Worm (Caenorhabditis elegans) whole organism, L4 larva: ENCODE measurements around the gene exos-1.
"Not testable (repeated sequence)": the region's sequence is repeated elsewhere in the genome, so short reads cannot be mapped to it uniquely, and the experiment has no call there.

Source experiments
- F10B5.3 ChIP-seq: sonication (generic microtip); optimal IDR thresholded peaks from 2 replicates; lab custom pipeline; 2016; ENCODE audit warnings: mild to moderate bottlenecking, missing genetic modification characterization, missing compliant biosample characterization
- F26F4.8 ChIP-seq: fragments of 200-800 bp; sonication (Bioruptor generic); conservative IDR thresholded peaks from 2 replicates; pipeline ENCODE4 v1.3.6; 2022; ENCODE audit warnings: missing genetic modification characterization, missing compliant biosample characterization
- F37D6.2 ChIP-seq: sonication (generic microtip); optimal IDR thresholded peaks from 2 replicates; lab custom pipeline; 2016; ENCODE audit warnings: mild to moderate bottlenecking, missing genetic modification characterization, missing compliant biosample characterization
- F49E8.2 ChIP-seq: sonication (generic microtip); optimal IDR thresholded peaks from 2 replicates; lab custom pipeline; 2016; ENCODE audit warnings: missing compliant biosample characterization, mild to moderate bottlenecking, missing genetic modification characterization, borderline replicate concordance
- R02D3.7 ChIP-seq: fragments of 150-350 bp; sonication (generic microtip); optimal IDR thresholded peaks from 3 replicates; lab custom pipeline; 2014; ENCODE audit warnings: missing biosample characterization, missing genetic modification characterization
- T26A8.4 ChIP-seq: fragments of 200-800 bp; sonication (Bioruptor generic); IDR thresholded peaks from 2 replicates; pipeline ENCODE4 v1.3.6; 2022; ENCODE audit warnings: missing genetic modification characterization, missing compliant biosample characterization
- Y48G9A.11 ChIP-seq: fragments of 200-800 bp; sonication (Bioruptor generic); IDR thresholded peaks from 2 replicates; pipeline ENCODE4 v1.3.6; 2022; ENCODE audit warnings: missing genetic modification reagents, missing genetic modification characterization, missing compliant biosample characterization
- ZK546.5 ChIP-seq, 2 experiments: sonication (generic microtip); optimal IDR thresholded peaks; 2 replicates each; lab custom pipeline; 2017; ENCODE audit warnings: missing biosample characterization in 2 of 2, missing genetic modification characterization in 2 of 2
- aha-1 ChIP-seq: fragments of 150-350 bp; peaks from one replicate; lab custom pipeline; 2014; ENCODE audit warnings: missing biosample characterization, missing genetic modification characterization
- ama-1 ChIP-seq: fragments of 150-350 bp; optimal IDR thresholded peaks from 2 replicates; lab custom pipeline; 2014; ENCODE audit warnings: inconsistent platforms, mixed read lengths
- arid-1 ChIP-seq: fragments of 200-800 bp; sonication (Bioruptor generic); conservative IDR thresholded peaks from 2 replicates; pipeline ENCODE4 v1.3.6; 2022; ENCODE audit warnings: missing genetic modification reagents, missing genetic modification characterization, missing compliant biosample characterization
- ceh-20 ChIP-seq: fragments of 200-800 bp; sonication (Bioruptor generic); IDR thresholded peaks from 2 replicates; pipeline ENCODE4 v1.3.6; 2022; ENCODE audit warnings: missing genetic modification reagents, missing genetic modification characterization, missing compliant biosample characterization
- ceh-62 ChIP-seq: sonication (generic microtip); optimal IDR thresholded peaks from 2 replicates; lab custom pipeline; 2017; ENCODE audit warnings: missing biosample characterization, missing genetic modification characterization
- ceh-82 ChIP-seq: sonication (generic microtip); optimal IDR thresholded peaks from 2 replicates; lab custom pipeline; 2017; ENCODE audit warnings: missing biosample characterization, missing genetic modification characterization
- daf-8 ChIP-seq: fragments of 200-800 bp; sonication (Bioruptor generic); IDR thresholded peaks from 2 replicates; pipeline ENCODE4 v1.3.6; 2022; ENCODE audit warnings: missing genetic modification characterization, missing compliant biosample characterization
- dpl-1 ChIP-seq: fragments of 150-350 bp; optimal IDR thresholded peaks from 2 replicates; lab custom pipeline; 2014; ENCODE audit warnings: missing biosample characterization, missing genetic modification reagents, missing genetic modification characterization
- duxl-1 ChIP-seq: sonication (generic microtip); optimal IDR thresholded peaks from 2 replicates; lab custom pipeline; 2016; ENCODE audit warnings: mild to moderate bottlenecking, missing genetic modification characterization, moderate library complexity, missing compliant biosample characterization; ENCODE audit not compliant: poor library complexity
- egl-43 ChIP-seq: fragments of 200-800 bp; sonication (Bioruptor generic); IDR thresholded peaks from 2 replicates; pipeline ENCODE4 v1.3.6; 2022; ENCODE audit warnings: missing genetic modification reagents, missing genetic modification characterization, missing compliant biosample characterization
- hif-1 ChIP-seq, 2 experiments: sonication (generic microtip); optimal IDR thresholded peaks; 2 replicates each; lab custom pipeline; 2016 to 2017; ENCODE audit warnings: missing compliant biosample characterization in 2 of 2, missing genetic modification characterization in 2 of 2, missing genetic modification reagents in 2 of 2, missing genotype in 2 of 2, mild to moderate bottlenecking in 1 of 2
- hlh-11 ChIP-seq: fragments of 200-800 bp; sonication (Bioruptor generic); optimal IDR thresholded peaks from 2 replicates; lab custom pipeline; 2018; ENCODE audit warnings: mild to moderate bottlenecking, missing genetic modification characterization, missing compliant biosample characterization
- hlh-30 ChIP-seq: sonication (generic microtip); optimal IDR thresholded peaks from 2 replicates; lab custom pipeline; 2017; ENCODE audit warnings: antibody characterized with exemption, mild to moderate bottlenecking, missing genetic modification characterization, missing compliant biosample characterization; ENCODE audit not compliant: insufficient read depth
- lin-29 ChIP-seq: fragments of 200-800 bp; sonication (Bioruptor generic); IDR thresholded peaks from 2 replicates; pipeline ENCODE4 v1.3.6; 2022; ENCODE audit warnings: missing genetic modification reagents, missing genetic modification characterization, missing compliant biosample characterization
- lin-38 ChIP-seq: fragments of 200-800 bp; sonication (Bioruptor generic); IDR thresholded peaks from 2 replicates; pipeline ENCODE4 v1.3.6; 2022; ENCODE audit warnings: missing genetic modification reagents, missing genetic modification characterization, missing compliant biosample characterization
- lin-39 ChIP-seq: fragments of 150-350 bp; optimal IDR thresholded peaks from 2 replicates; lab custom pipeline; 2014; ENCODE audit warnings: missing biosample characterization, missing genetic modification reagents, missing genetic modification characterization
- lsy-2 ChIP-seq, 2 experiments: fragments of 150-350 bp in 1 of 2; sonication (generic microtip) in 1 of 2; optimal IDR thresholded peaks; 2 replicates each; lab custom pipeline; 2014 to 2017; ENCODE audit warnings: missing biosample characterization in 2 of 2, missing genetic modification characterization in 2 of 2
- madf-5 ChIP-seq, 2 experiments: fragments of 200-800 bp; sonication (Bioruptor generic); IDR thresholded peaks; 2 replicates each; pipeline ENCODE4 v1.3.6; 2022; ENCODE audit warnings: missing compliant biosample characterization in 2 of 2, missing genetic modification characterization in 2 of 2
- mdt-29 ChIP-seq: fragments of 200-800 bp; sonication (Bioruptor generic); IDR thresholded peaks from 2 replicates; pipeline ENCODE4 v1.3.6; 2022; ENCODE audit warnings: missing genetic modification reagents, missing genetic modification characterization, missing compliant biosample characterization
- mep-1 ChIP-seq: fragments of 150-350 bp; sonication (generic microtip); optimal IDR thresholded peaks from 3 replicates; lab custom pipeline; 2014; ENCODE audit warnings: missing biosample characterization, missing genetic modification characterization
- mes-2 ChIP-seq: sonication (generic microtip); optimal IDR thresholded peaks from 2 replicates; lab custom pipeline; 2016; ENCODE audit warnings: missing genotype, mild to moderate bottlenecking, missing genetic modification characterization, missing compliant biosample characterization; ENCODE audit not compliant: poor library complexity, severe bottlenecking
- mxl-3 ChIP-seq: fragments of 200-800 bp; sonication (Bioruptor generic); optimal IDR thresholded peaks from 2 replicates; lab custom pipeline; 2018; ENCODE audit warnings: mild to moderate bottlenecking, missing genetic modification characterization, missing compliant biosample characterization
- nhr-102 ChIP-seq: sonication (generic microtip); optimal IDR thresholded peaks from 2 replicates; lab custom pipeline; 2016; ENCODE audit warnings: mild to moderate bottlenecking, missing genetic modification characterization, moderate library complexity, missing compliant biosample characterization
- nhr-11 ChIP-seq: fragments of 150-350 bp; optimal IDR thresholded peaks from 2 replicates; lab custom pipeline; 2014; ENCODE audit warnings: missing biosample characterization, missing genetic modification characterization
- nhr-25 ChIP-seq: sonication (generic microtip); optimal IDR thresholded peaks from 2 replicates; lab custom pipeline; 2017; ENCODE audit warnings: missing genetic modification characterization, mild to moderate bottlenecking, missing compliant biosample characterization, antibody characterized with exemption, moderate library complexity, borderline replicate concordance; ENCODE audit not compliant: insufficient read depth
- nhr-28 ChIP-seq: fragments of 150-350 bp; optimal IDR thresholded peaks from 2 replicates; lab custom pipeline; 2014; ENCODE audit warnings: missing biosample characterization, missing genetic modification characterization
- nhr-42 ChIP-seq: fragments of 200-800 bp; sonication (Bioruptor generic); IDR thresholded peaks from 2 replicates; pipeline ENCODE4 v1.3.6; 2022; ENCODE audit warnings: missing genetic modification characterization, missing compliant biosample characterization
- pha-4 ChIP-seq, 2 experiments: fragments of 150-350 bp in 1 of 2; fragments of 200-800 bp in 1 of 2; sonication (Bioruptor generic) in 1 of 2; IDR thresholded peaks in 1 of 2; optimal IDR thresholded peaks in 1 of 2; 2 replicates each; pipeline versions ENCODE4 v1.3.6 to Lab custom; 2014 to 2022; ENCODE audit warnings: missing genetic modification characterization in 2 of 2, missing genetic modification reagents in 2 of 2, missing biosample characterization in 1 of 2, missing compliant biosample characterization in 1 of 2
- pqm-1 ChIP-seq: sonication (generic microtip); optimal IDR thresholded peaks from 2 replicates; lab custom pipeline; 2017; ENCODE audit warnings: missing biosample characterization, missing genetic modification characterization
- rbr-2 ChIP-seq: sonication (generic microtip); optimal IDR thresholded peaks from 2 replicates; lab custom pipeline; 2016; ENCODE audit warnings: missing genotype, missing genetic modification characterization, missing compliant biosample characterization
- saeg-2 ChIP-seq: fragments of 200-800 bp; sonication (Bioruptor generic); IDR thresholded peaks from 2 replicates; pipeline ENCODE4 v1.3.6; 2022; ENCODE audit warnings: missing genetic modification reagents, missing genetic modification characterization, missing compliant biosample characterization
- spr-3 ChIP-seq: fragments of 200-800 bp; sonication (Bioruptor generic); optimal IDR thresholded peaks from 2 replicates; lab custom pipeline; 2018; ENCODE audit warnings: mild to moderate bottlenecking, missing genetic modification characterization, missing compliant biosample characterization
- zfp-3 ChIP-seq: fragments of 200-800 bp; sonication (Bioruptor generic); conservative IDR thresholded peaks from 2 replicates; pipeline ENCODE4 v1.3.6; 2022; ENCODE audit warnings: missing genetic modification reagents, missing genetic modification characterization, missing compliant biosample characterization
- zip-11 ChIP-seq: fragments of 200-800 bp; sonication (Bioruptor generic); IDR thresholded peaks from 2 replicates; pipeline ENCODE4 v1.3.6; 2022; ENCODE audit warnings: missing genetic modification characterization, missing compliant biosample characterization
- ztf-11 ChIP-seq: fragments of 150-350 bp; optimal IDR thresholded peaks from 2 replicates; lab custom pipeline; 2014; ENCODE audit warnings: missing biosample characterization, missing genetic modification characterization
- ztf-7 ChIP-seq: fragments of 150-350 bp; optimal IDR thresholded peaks from 2 replicates; lab custom pipeline; 2014; ENCODE audit warnings: missing biosample characterization, missing genetic modification characterization

The exos-1 gene

DNA sequence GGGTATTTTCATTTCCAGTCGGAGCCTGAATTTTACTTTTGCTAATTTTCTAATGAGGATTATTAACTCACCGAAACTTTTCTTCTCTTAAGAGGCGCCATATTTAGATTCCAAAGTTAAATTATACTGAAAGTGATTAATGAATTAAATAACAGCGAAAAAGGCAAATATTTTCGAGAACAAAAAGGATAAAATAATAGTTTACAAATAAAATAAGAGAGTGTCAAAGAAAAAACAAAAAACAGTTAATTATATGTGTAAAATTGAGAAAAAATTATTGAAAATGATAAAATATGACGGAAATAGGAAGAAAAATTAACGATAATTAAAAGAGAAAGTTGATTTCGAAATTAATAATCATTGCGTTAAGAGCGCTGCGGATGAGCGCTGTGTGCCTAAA, 20.5 kb downstream of the exos-1 start, which contains the start of gene Y48A6B.8:
Y48A6B.8 (minus strand) TSS at position 101 of the 400 bp plus-strand sequence.
- TF ChIP-seq zfp-3; mxl-3 (GFP tag; lab: Kevin White, UChicago); nhr-25: not testable (repeated sequence)

ce11 chrIII:11031309-11031708, 22.5 kb downstream of the exos-1 start, which contains the start of gene Y48A6B.14:
Gene Y48A6B.14 (plus strand): TSS chrIII:11031609.
- no peak for TF ChIP-seq spr-3
- TF ChIP-seq R02D3.7: no peak
- no peak for TF ChIP-seq ceh-62
- peak; percentile 40 for TF ChIP-seq aha-1 (tag; lab: Kevin White, UChicago)
- no peak for TF ChIP-seq pqm-1 (tag; lab: Kevin White, UChicago)
- no peak for TF ChIP-seq lin-38 (GFP tag; lab: Robert Waterston, UW)

DNA sequence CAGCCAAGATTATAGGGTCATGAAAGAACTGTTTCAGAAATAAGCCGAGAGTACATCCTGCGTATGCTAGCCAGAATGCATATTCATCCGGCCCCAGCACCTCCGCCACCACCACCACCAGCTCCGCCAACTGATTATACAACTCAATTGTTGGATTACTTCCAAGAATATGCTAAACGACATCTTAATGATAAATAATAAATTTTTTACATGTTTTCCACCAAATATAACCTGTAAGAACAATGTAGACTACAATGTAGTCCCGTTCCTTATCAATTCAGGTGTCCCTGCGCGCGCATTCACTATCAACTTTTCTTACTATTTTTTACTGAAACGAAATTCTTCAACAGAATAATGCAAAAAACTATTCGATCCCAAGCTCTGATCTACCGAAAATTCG, 24.0 kb downstream of the exos-1 start, which contains the start of gene Y48A6B.9:
Y48A6B.9 (plus strand) TSS at position 301 of the 400 bp plus-strand sequence.
- TF ChIP-seq zip-11 (GFP tag; lab: Robert Waterston, UW): no peak
- TF ChIP-seq ceh-20 (GFP tag; lab: Robert Waterston, UW): no peak

DNA sequence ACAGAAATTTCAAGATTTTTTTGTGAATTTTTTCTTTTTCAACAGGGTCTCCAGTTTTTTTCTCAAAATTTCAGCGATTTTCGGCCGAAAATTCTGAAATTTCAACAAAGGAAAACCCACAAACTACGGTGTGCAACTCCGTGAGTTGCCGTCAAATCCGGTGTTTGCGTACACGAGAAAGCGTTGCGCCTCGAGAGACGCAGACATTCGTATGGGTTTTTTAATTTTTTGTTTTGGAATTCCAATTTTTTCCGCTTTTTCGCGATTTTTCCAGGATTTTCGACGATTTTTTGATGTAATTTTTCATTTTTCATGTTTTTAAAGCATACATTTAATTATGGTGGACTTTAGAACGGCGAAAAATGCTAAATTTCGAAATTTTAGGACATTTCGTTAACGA, 27.3 kb downstream of the exos-1 start:
- peak; percentile 71 for TF ChIP-seq F49E8.2
- 0 out of 2 replicates have a peak, but pooled peaks have one; percentile 34 for TF ChIP-seq nhr-42
- TF ChIP-seq ceh-20 (GFP tag; lab: Robert Waterston, UW): peak; percentile 17; the same call in 1 of the 2 replicates
- peak; percentile 37; the same call in 1 of the 2 replicates for TF ChIP-seq T26A8.4 (GFP tag; lab: Robert Waterston, UW)
- peak; percentile 28 for TF ChIP-seq nhr-11 (tag; lab: Kevin White, UChicago)
- TF ChIP-seq ztf-11 (tag; lab: Kevin White, UChicago): no peak
- peak; percentile 32 for TF ChIP-seq duxl-1 (tag; lab: Kevin White, UChicago)
- TF ChIP-seq F37D6.2 (tag; lab: Kevin White, UChicago): no peak
- TF ChIP-seq rbr-2: peak; percentile 65
- peak; percentile 44 for TF ChIP-seq hlh-11
- peak; percentile 29 for TF ChIP-seq ama-1 (lab: Kevin White, UChicago)
- no peak for TF ChIP-seq ceh-82 (tag; lab: Kevin White, UChicago)
- no peak for TF ChIP-seq lin-39
- TF ChIP-seq egl-43 (GFP tag; lab: Robert Waterston, UW): no peak
- TF ChIP-seq nhr-102 (tag; lab: Kevin White, UChicago): peak; percentile 31
- TF ChIP-seq lin-29 (GFP tag; lab: Robert Waterston, UW): peak; percentile 42; the same call in 1 of the 2 replicates
- peak; percentile 49 for TF ChIP-seq mep-1 (tag; lab: Kevin White, UChicago)
- TF ChIP-seq ZK546.5 (tag; optimal IDR thresholded peaks at IDR 0.05; lab: Kevin White, UChicago): no peak
- TF ChIP-seq hlh-30 (tag; lab: Kevin White, UChicago): peak; percentile 63
- peak; percentile 3 for TF ChIP-seq ztf-7 (tag; lab: Kevin White, UChicago)
- peak in 1 of 2 experiments; percentile 28 for TF ChIP-seq hif-1 (tag; optimal IDR thresholded peaks at IDR 0.05; lab: Kevin White, UChicago)
- TF ChIP-seq saeg-2 (GFP tag; lab: Robert Waterston, UW): 0 out of 2 replicates have a peak, but pooled peaks have one; percentile 27
- TF ChIP-seq arid-1 (GFP tag; lab: Robert Waterston, UW): peak; percentile 77
- peak; percentile 89 for TF ChIP-seq mes-2 (tag; lab: Kevin White, UChicago)
- peak; percentile 77 to 98 for TF ChIP-seq lsy-2 (tag; optimal IDR thresholded peaks at IDR 0.05; lab: Kevin White, UChicago)
- TF ChIP-seq Y48G9A.11 (GFP tag; lab: Robert Waterston, UW): peak; percentile 64
- TF ChIP-seq pha-4 (GFP tag; IDR thresholded peaks at IDR 0.05; lab: Robert Waterston, UW): peak; percentile 56; the same call in 1 of the 2 replicates
- TF ChIP-seq pha-4 (tag; optimal IDR thresholded peaks at IDR 0.05; lab: Kevin White, UChicago): no peak
- peak; percentile 37; the same call in 1 of the 2 replicates for TF ChIP-seq mdt-29 (GFP tag; lab: Robert Waterston, UW)
- no peak for TF ChIP-seq madf-5 (GFP tag; IDR thresholded peaks at IDR 0.05; lab: Robert Waterston, UW)
- TF ChIP-seq daf-8 (GFP tag; lab: Robert Waterston, UW): no peak
- TF ChIP-seq nhr-28: peak; percentile 37
- peak; percentile 87 for TF ChIP-seq lin-38 (GFP tag; lab: Robert Waterston, UW)
- peak; percentile 82 for TF ChIP-seq dpl-1 (GFP tag; lab: Kevin White, UChicago)
- peak; percentile 34 for TF ChIP-seq aha-1 (tag; lab: Kevin White, UChicago)
- no peak for TF ChIP-seq F10B5.3 (tag; lab: Kevin White, UChicago)
- no peak for TF ChIP-seq F26F4.8 (GFP tag; lab: Robert Waterston, UW)
